Worm (Caenorhabditis elegans): ENCODE data around the gene srh-296.

DNA sequence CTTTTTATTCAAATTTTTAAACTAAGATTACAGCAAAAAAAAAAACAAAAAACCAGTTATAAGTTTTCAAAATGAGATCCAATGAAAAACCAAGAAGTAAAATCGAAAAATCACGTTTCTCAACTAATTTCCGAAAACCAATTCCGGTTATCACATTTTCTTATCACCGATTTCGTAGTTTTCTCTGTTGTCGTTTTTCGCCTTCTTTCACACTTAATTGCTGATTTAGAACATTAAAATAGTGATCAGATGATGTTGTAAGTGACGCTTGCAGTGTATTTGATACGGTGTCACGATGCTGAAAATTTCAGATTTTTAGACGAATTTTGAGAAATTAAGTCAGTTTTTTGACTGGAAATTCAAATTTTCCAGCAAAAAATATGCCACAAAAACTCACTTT, 29.9 kb upstream of the srh-296 start:
- TF ChIP-seq ztf-23 (GFP tag; IDR thresholded peaks at IDR 0.05) (no peak), med-1 (GFP tag; optimal IDR thresholded peaks at IDR 0.05; ENCODE audit: insufficient read depth) (no peak), cog-1 (tag; optimal IDR thresholded peaks at IDR 0.05) (no peak), tab-1 (GFP tag; IDR thresholded peaks at IDR 0.05) (no peak), flt-1 (GFP tag; IDR thresholded peaks at IDR 0.05) (no peak), ref-1 (GFP tag; conservative IDR thresholded peaks at IDR 0.05) (no peak)

Data from whole organism, midembryonic.